Worm (Caenorhabditis elegans) whole organism, late embryonic: Measurements from ENCODE around the gene F44D12.6.

Source experiments
- C38D4.7 ChIP-seq: fragments of 200-800 bp; sonication (Bioruptor generic); optimal IDR thresholded peaks from 2 replicates; lab custom pipeline; 2018; ENCODE audit warnings: mild to moderate bottlenecking, missing genetic modification characterization, moderate library complexity, missing compliant biosample characterization
- Y22D7AL.16 ChIP-seq: sonication (generic microtip); optimal IDR thresholded peaks from 2 replicates; lab custom pipeline; 2016; ENCODE audit warnings: missing genetic modification characterization, missing compliant biosample characterization
- ahr-1 ChIP-seq: sonication (generic microtip); optimal IDR thresholded peaks from 2 replicates; lab custom pipeline; 2016; ENCODE audit warnings: missing genetic modification characterization, missing compliant biosample characterization
- ama-1 ChIP-seq: fragments of 150-350 bp; optimal IDR thresholded peaks from 2 replicates; lab custom pipeline; 2014
- ceh-14 ChIP-seq: sonication (generic microtip); optimal IDR thresholded peaks from 2 replicates; lab custom pipeline; 2016; ENCODE audit warnings: missing genotype, missing genetic modification characterization, missing compliant biosample characterization
- ceh-18 ChIP-seq: sonication (generic microtip); optimal IDR thresholded peaks from 2 replicates; lab custom pipeline; 2016; ENCODE audit warnings: missing genetic modification characterization, missing compliant biosample characterization
- ceh-22 ChIP-seq: sonication (generic microtip); optimal IDR thresholded peaks from 2 replicates; lab custom pipeline; 2017; ENCODE audit warnings: missing biosample characterization, missing genetic modification characterization
- ceh-24 ChIP-seq: sonication (generic microtip); optimal IDR thresholded peaks from 2 replicates; lab custom pipeline; 2016; ENCODE audit warnings: mild to moderate bottlenecking, missing genetic modification characterization, missing compliant biosample characterization
- ceh-30 ChIP-seq: fragments of 150-350 bp; optimal IDR thresholded peaks from 2 replicates; lab custom pipeline; 2014; ENCODE audit warnings: missing biosample characterization, missing genetic modification characterization
- ceh-34 ChIP-seq: sonication (generic microtip); optimal IDR thresholded peaks from 2 replicates; lab custom pipeline; 2016; ENCODE audit warnings: mild to moderate bottlenecking, missing genetic modification characterization, missing compliant biosample characterization
- ceh-45 ChIP-seq: fragments of 200-800 bp; sonication (Bioruptor generic); IDR thresholded peaks from 2 replicates; pipeline ENCODE4 v1.3.6; 2022; ENCODE audit warnings: missing genetic modification reagents, missing genetic modification characterization, missing compliant biosample characterization
- ceh-48 ChIP-seq: sonication (generic microtip); optimal IDR thresholded peaks from 2 replicates; lab custom pipeline; 2016; ENCODE audit warnings: missing genetic modification characterization, inconsistent platforms, missing compliant biosample characterization
- ceh-6 ChIP-seq: fragments of 200-800 bp; sonication (Bioruptor generic); optimal IDR thresholded peaks from 2 replicates; lab custom pipeline; 2018; ENCODE audit warnings: mild to moderate bottlenecking, missing genetic modification characterization, missing compliant biosample characterization
- ceh-9 ChIP-seq: sonication (generic microtip); optimal IDR thresholded peaks from 2 replicates; lab custom pipeline; 2016; ENCODE audit warnings: mild to moderate bottlenecking, missing genetic modification characterization, inconsistent platforms, missing compliant biosample characterization
- dmd-4 ChIP-seq: sonication (generic microtip); optimal IDR thresholded peaks from 2 replicates; lab custom pipeline; 2016; ENCODE audit warnings: borderline replicate concordance, missing genetic modification characterization, missing compliant biosample characterization
- dve-1 ChIP-seq: sonication (generic microtip); optimal IDR thresholded peaks from 2 replicates; lab custom pipeline; 2017; ENCODE audit warnings: antibody characterized with exemption, mild to moderate bottlenecking, missing genetic modification characterization, missing compliant biosample characterization
- elt-2 ChIP-seq: sonication (generic microtip); optimal IDR thresholded peaks from 2 replicates; lab custom pipeline; 2016; ENCODE audit warnings: missing genetic modification reagents, missing genetic modification characterization, missing compliant biosample characterization
- eyg-1 ChIP-seq: sonication (generic microtip); optimal IDR thresholded peaks from 2 replicates; lab custom pipeline; 2016; ENCODE audit warnings: missing genotype, missing genetic modification characterization, missing compliant biosample characterization
- fax-1 ChIP-seq: sonication (generic microtip); optimal IDR thresholded peaks from 2 replicates; lab custom pipeline; 2016; ENCODE audit warnings: missing genotype, missing genetic modification characterization, missing compliant biosample characterization
- fkh-6 ChIP-seq: sonication (generic microtip); optimal IDR thresholded peaks from 2 replicates; lab custom pipeline; 2016; ENCODE audit warnings: missing genetic modification characterization, missing compliant biosample characterization
- hlh-13 ChIP-seq: fragments of 200-800 bp; sonication (Bioruptor generic); optimal IDR thresholded peaks from 2 replicates; lab custom pipeline; 2018; ENCODE audit warnings: mild to moderate bottlenecking, missing genetic modification characterization, missing compliant biosample characterization
- hlh-15 ChIP-seq: sonication (generic microtip); optimal IDR thresholded peaks from 2 replicates; lab custom pipeline; 2016; ENCODE audit warnings: missing genetic modification characterization, missing compliant biosample characterization
- hlh-30 ChIP-seq: sonication (generic microtip); optimal IDR thresholded peaks from 2 replicates; lab custom pipeline; 2017; ENCODE audit warnings: antibody characterized with exemption, missing genetic modification characterization, missing compliant biosample characterization; ENCODE audit not compliant: insufficient read depth
- hlh-6 ChIP-seq: sonication (generic microtip); optimal IDR thresholded peaks from 2 replicates; lab custom pipeline; 2016; ENCODE audit warnings: missing genotype, missing genetic modification characterization, missing compliant biosample characterization
- lim-6 ChIP-seq: sonication (generic microtip); optimal IDR thresholded peaks from 2 replicates; lab custom pipeline; 2016; ENCODE audit warnings: missing genetic modification characterization, missing compliant biosample characterization
- madf-2 ChIP-seq: sonication (generic microtip); optimal IDR thresholded peaks from 2 replicates; lab custom pipeline; 2017; ENCODE audit warnings: missing genetic modification characterization, missing compliant biosample characterization
- mec-3 ChIP-seq: sonication (generic microtip); optimal IDR thresholded peaks from 2 replicates; lab custom pipeline; 2016; ENCODE audit warnings: borderline replicate concordance, missing genetic modification characterization, missing compliant biosample characterization
- nhr-232 ChIP-seq: sonication (generic microtip); optimal IDR thresholded peaks from 2 replicates; lab custom pipeline; 2016; ENCODE audit warnings: missing genetic modification characterization, missing compliant biosample characterization
- pat-9 ChIP-seq: fragments of 200-800 bp; sonication (Bioruptor generic); optimal IDR thresholded peaks from 2 replicates; lab custom pipeline; 2018; ENCODE audit warnings: mild to moderate bottlenecking, missing genetic modification characterization, moderate library complexity, missing compliant biosample characterization
- pros-1 ChIP-seq: fragments of 150-350 bp; optimal IDR thresholded peaks from 2 replicates; lab custom pipeline; 2014; ENCODE audit warnings: missing biosample characterization, missing genetic modification reagents, missing genetic modification characterization
- ref-2 ChIP-seq: sonication (generic microtip); optimal IDR thresholded peaks from 2 replicates; lab custom pipeline; 2016; ENCODE audit warnings: missing genetic modification characterization, missing compliant biosample characterization
- rnt-1 ChIP-seq: sonication (generic microtip); optimal IDR thresholded peaks from 2 replicates; lab custom pipeline; 2016; ENCODE audit warnings: missing genetic modification characterization, missing compliant biosample characterization
- sdc-2 ChIP-seq: sonication (generic microtip); optimal IDR thresholded peaks from 2 replicates; lab custom pipeline; 2016; ENCODE audit warnings: missing genotype, missing genetic modification characterization, missing compliant biosample characterization
- sox-4 ChIP-seq: sonication (generic microtip); optimal IDR thresholded peaks from 2 replicates; lab custom pipeline; 2017; ENCODE audit warnings: mild to moderate bottlenecking, missing genetic modification characterization, inconsistent platforms, missing compliant biosample characterization
- unc-42 ChIP-seq: sonication (generic microtip); optimal IDR thresholded peaks from 2 replicates; lab custom pipeline; 2016; ENCODE audit warnings: missing genotype, missing genetic modification characterization, missing compliant biosample characterization
- unc-86 ChIP-seq: sonication (generic microtip); optimal IDR thresholded peaks from 2 replicates; lab custom pipeline; 2016; ENCODE audit warnings: missing genetic modification characterization, missing compliant biosample characterization
- zip-5 ChIP-seq: sonication (generic microtip); optimal IDR thresholded peaks from 2 replicates; lab custom pipeline; 2016; ENCODE audit warnings: missing genetic modification characterization, missing compliant biosample characterization
- ztf-16 ChIP-seq: sonication (generic microtip); optimal IDR thresholded peaks from 2 replicates; lab custom pipeline; 2017; ENCODE audit warnings: missing genetic modification characterization, missing compliant biosample characterization

F44D12.6 gene

ce11 chrIV:9998487-9999218 is 34.5 kb upstream of the F44D12.6 start, which contains the start of gene pyp-1:
Gene pyp-1, minus strand, starts transcription at chrIV:9998925.
- peak; percentile 6 for TF ChIP-seq elt-2
- no peak for TF ChIP-seq hlh-13
- no peak for TF ChIP-seq zip-5 (tag; lab: Kevin White, UChicago)
- TF ChIP-seq rnt-1 (tag; lab: Kevin White, UChicago), result no peak
- TF ChIP-seq ztf-16 (tag; lab: Kevin White, UChicago), result no peak
- no peak for TF ChIP-seq ceh-24 (tag; lab: Kevin White, UChicago)
- no peak for TF ChIP-seq pat-9 (tag; lab: Kevin White, UChicago)

ce11 chrIV:10001748-10002147 is 31.4 kb upstream of the F44D12.6 start, which contains the start of gene C47E12.3:
Gene C47E12.3, minus strand, starts transcription at chrIV:10001848.
- no peak for TF ChIP-seq ceh-18
- TF ChIP-seq hlh-30, result no peak
- TF ChIP-seq unc-42 (tag; lab: Kevin White, UChicago), result no peak
- no peak for TF ChIP-seq ceh-9
- TF ChIP-seq hlh-6, result no peak
- TF ChIP-seq mec-3 (tag; lab: Kevin White, UChicago), result no peak

- no peak for TF ChIP-seq ceh-48
- TF ChIP-seq sox-4 (tag; lab: Kevin White, UChicago), result no peak
- no peak for TF ChIP-seq ahr-1 (tag; lab: Kevin White, UChicago)
- TF ChIP-seq ceh-6, result no peak
- no peak for TF ChIP-seq pat-9 (tag; lab: Kevin White, UChicago)
- no peak for TF ChIP-seq hlh-13
- TF ChIP-seq nhr-232 (tag; lab: Kevin White, UChicago), result no peak
- no peak for TF ChIP-seq C38D4.7
- no peak for TF ChIP-seq rnt-1 (tag; lab: Kevin White, UChicago)
- TF ChIP-seq ceh-14 (tag; lab: Kevin White, UChicago), result no peak
- TF ChIP-seq sdc-2 (tag; lab: Kevin White, UChicago), result no peak
- no peak for TF ChIP-seq madf-2
- no peak for TF ChIP-seq fax-1 (tag; lab: Kevin White, UChicago)
- TF ChIP-seq lim-6 (tag; lab: Kevin White, UChicago), result no peak
- no peak for TF ChIP-seq elt-2
- TF ChIP-seq zip-5 (tag; lab: Kevin White, UChicago), result no peak
- no peak for TF ChIP-seq eyg-1
- TF ChIP-seq hlh-15 (tag; lab: Kevin White, UChicago), result no peak
- TF ChIP-seq ceh-24 (tag; lab: Kevin White, UChicago), result no peak
- TF ChIP-seq ceh-22 (tag; lab: Kevin White, UChicago), result no peak
Observed at ce11 chrIV:10003372-10003771, 29.8 kb upstream of the F44D12.6 start, which contains the start of the genes C47E12.2 and sars-1. Gene C47E12.2, minus strand, starts transcription at chrIV:10003502. Gene sars-1, plus strand, starts transcription at chrIV:10003726.

- TF ChIP-seq mec-3 (tag; lab: Kevin White, UChicago) (no peak), ceh-24 (tag; lab: Kevin White, UChicago) (no peak), ama-1 (lab: Kevin White, UChicago) (no peak), pat-9 (tag; lab: Kevin White, UChicago) (no peak), rnt-1 (tag; lab: Kevin White, UChicago) (no peak), ref-2 (tag; lab: Kevin White, UChicago) (no peak), ceh-30 (tag; lab: Kevin White, UChicago) (no peak), hlh-6 (no peak), fkh-6 (tag; lab: Kevin White, UChicago) (no peak), Y22D7AL.16 (no peak), pros-1 (tag; lab: Kevin White, UChicago) (no peak), dmd-4 (no peak), unc-86 (tag; lab: Kevin White, UChicago) (no peak), ceh-34 (tag; lab: Kevin White, UChicago) (no peak), ceh-45 (GFP tag; lab: Robert Waterston, UW) (no peak), dve-1 (tag; lab: Kevin White, UChicago) (no peak)
Observed at ce11 chrIV:10006792-10007191, 26.4 kb upstream of the F44D12.6 start, which contains the start of gene C47E12.13. Gene C47E12.13, minus strand, starts transcription at chrIV:10006892.
